Worm (Caenorhabditis elegans) whole organism, young adult: ENCODE measurements around the gene ZK669.2.

Experiments used
- F22D6.2 ChIP-seq: sonication (generic microtip); optimal IDR thresholded peaks from 2 replicates; lab custom pipeline; 2016; ENCODE audit warnings: mild to moderate bottlenecking, missing genetic modification characterization, missing compliant biosample characterization
- chd-7 ChIP-seq: sonication (generic microtip); optimal IDR thresholded peaks from 2 replicates; lab custom pipeline; 2016; ENCODE audit warnings: mild to moderate bottlenecking, missing genetic modification characterization, moderate library complexity, missing compliant biosample characterization
- him-1 ChIP-seq: sonication (generic microtip); optimal IDR thresholded peaks from 2 replicates; lab custom pipeline; 2016; ENCODE audit warnings: missing genotype, missing genetic modification reagents, missing genetic modification characterization, missing compliant biosample characterization
- nhr-179 ChIP-seq: sonication (generic microtip); optimal IDR thresholded peaks from 2 replicates; lab custom pipeline; 2016; ENCODE audit warnings: mild to moderate bottlenecking, missing genetic modification characterization, missing compliant biosample characterization
- nhr-90 ChIP-seq: sonication (generic microtip); optimal IDR thresholded peaks from 2 replicates; lab custom pipeline; 2016; ENCODE audit warnings: missing genotype, mild to moderate bottlenecking, missing genetic modification characterization, missing compliant biosample characterization

ce11 chrII:7945168-7945567, 7.2 kb upstream of the ZK669.2 start, which contains the start of gene dbt-1:
- no peak for TF ChIP-seq nhr-90 (tag; lab: Kevin White, UChicago)
- TF ChIP-seq chd-7 (tag; lab: Kevin White, UChicago) = no peak
- TF ChIP-seq nhr-179 (tag; lab: Kevin White, UChicago) = no peak
- no peak for TF ChIP-seq F22D6.2 (tag; lab: Kevin White, UChicago)
- peak; percentile 49 for TF ChIP-seq him-1 (tag; lab: Kevin White, UChicago)
